Fruit fly (Drosophila melanogaster) whole organism, embryonic: ENCODE measurements around the gene STUB1.

Experiments used
- Aef1 ChIP-seq: fragments of 200-800 bp; sonication (Bioruptor generic); IDR thresholded peaks from 3 replicates; pipeline ENCODE4 v1.3.6; 2022; ENCODE audit warnings: missing biosample characterization, missing genetic modification characterization
- Antp ChIP-seq: fragments of 200-800 bp; sonication (Bioruptor generic); optimal IDR thresholded peaks from 3 replicates; lab custom pipeline; 2016; ENCODE audit warnings: missing biosample characterization, missing genetic modification characterization
- Bgb ChIP-seq: fragments of 200-800 bp; sonication (Bioruptor generic); IDR thresholded peaks from 2 replicates; pipeline ENCODE4 v1.3.6; 2022; ENCODE audit warnings: missing biosample characterization, missing genetic modification characterization; ENCODE audit not compliant: partially characterized antibody
- Bteb2 ChIP-seq: fragments of 200-800 bp; sonication (Bioruptor generic); optimal IDR thresholded peaks from 2 replicates; lab custom pipeline; 2016; ENCODE audit warnings: missing biosample characterization, missing genetic modification characterization
- C15 ChIP-seq: fragments of 200-800 bp; sonication (Bioruptor generic); IDR thresholded peaks from 3 replicates; pipeline ENCODE4 v1.3.6; 2022; ENCODE audit warnings: missing biosample characterization, missing genetic modification characterization
- CG11723 ChIP-seq: fragments of 200-800 bp; sonication (Bioruptor generic); optimal IDR thresholded peaks from 2 replicates; lab custom pipeline; 2017; ENCODE audit warnings: missing biosample characterization, mild to moderate bottlenecking, missing genetic modification characterization
- CG12942 ChIP-seq: fragments of 200-800 bp; sonication (Bioruptor generic); optimal IDR thresholded peaks from 3 replicates; lab custom pipeline; 2016; ENCODE audit warnings: missing biosample characterization, missing genetic modification characterization
- CG14441 ChIP-seq: fragments of 200-800 bp; sonication (Bioruptor generic); IDR thresholded peaks from 2 replicates; pipeline ENCODE4 v1.3.6; 2022; ENCODE audit warnings: missing biosample characterization, missing genetic modification characterization
- CG1529 ChIP-seq: fragments of 200-800 bp; sonication (Bioruptor generic); optimal IDR thresholded peaks from 3 replicates; lab custom pipeline; 2018; ENCODE audit warnings: missing biosample characterization, missing genetic modification characterization
- CG16779 ChIP-seq: fragments of 200-800 bp; sonication (Bioruptor generic); IDR thresholded peaks from 2 replicates; pipeline ENCODE4 v1.3.6; 2022; ENCODE audit warnings: missing biosample characterization, missing genetic modification characterization
- CG2199 ChIP-seq: fragments of 200-800 bp; sonication (Bioruptor generic); IDR thresholded peaks from 3 replicates; pipeline ENCODE4 v1.3.6; 2022; ENCODE audit warnings: missing biosample characterization, missing genetic modification characterization
- CG2712 ChIP-seq: fragments of 200-800 bp; optimal IDR thresholded peaks from 3 replicates; lab custom pipeline; 2019; ENCODE audit warnings: missing biosample characterization, mild to moderate bottlenecking, missing genetic modification characterization, moderate library complexity
- CG30431 ChIP-seq: fragments of 200-800 bp; sonication (Bioruptor generic); optimal IDR thresholded peaks from 2 replicates; lab custom pipeline; 2017; ENCODE audit warnings: missing biosample characterization, missing genetic modification characterization
- CG31441 ChIP-seq: fragments of 200-800 bp; sonication (Bioruptor generic); IDR thresholded peaks from 2 replicates; pipeline ENCODE4 v1.3.6; 2022; ENCODE audit warnings: missing biosample characterization, missing genetic modification characterization
- CG34376 ChIP-seq: fragments of 200-800 bp; sonication (Bioruptor generic); optimal IDR thresholded peaks from 2 replicates; lab custom pipeline; 2018; ENCODE audit warnings: missing biosample characterization, mild to moderate bottlenecking, missing genetic modification characterization
- CG4282 ChIP-seq: fragments of 200-800 bp; sonication (Bioruptor generic); optimal IDR thresholded peaks from 2 replicates; lab custom pipeline; 2016; ENCODE audit warnings: missing biosample characterization, missing genetic modification characterization
- CG4707 ChIP-seq: fragments of 200-800 bp; sonication (Bioruptor generic); optimal IDR thresholded peaks from 2 replicates; lab custom pipeline; 2018; ENCODE audit warnings: missing biosample characterization, mild to moderate bottlenecking, missing genetic modification characterization, moderate library complexity
- CG6175 ChIP-seq: fragments of 200-800 bp; sonication (Bioruptor generic); IDR thresholded peaks from 3 replicates; pipeline ENCODE4 v1.3.6; 2022; ENCODE audit warnings: missing biosample characterization, missing genetic modification characterization
- CG6272 ChIP-seq: fragments of 200-800 bp; sonication (Bioruptor generic); IDR thresholded peaks from 2 replicates; pipeline ENCODE4 v1.3.6; 2022; ENCODE audit warnings: missing biosample characterization, missing genetic modification characterization
- CG6813 ChIP-seq: fragments of 200-800 bp; sonication (Bioruptor generic); optimal IDR thresholded peaks from 2 replicates; lab custom pipeline; 2017; ENCODE audit warnings: missing biosample characterization, missing genetic modification characterization, mild to moderate bottlenecking, moderate library complexity, missing genetic modification reagents
- CG7372 ChIP-seq: fragments of 200-800 bp; sonication (Bioruptor generic); IDR thresholded peaks from 2 replicates; pipeline ENCODE4 v1.3.6; 2022; ENCODE audit warnings: missing biosample characterization, missing genetic modification characterization
- CG7928 ChIP-seq: fragments of 200-800 bp; sonication (Bioruptor generic); optimal IDR thresholded peaks from 2 replicates; lab custom pipeline; 2017; ENCODE audit warnings: missing biosample characterization, mild to moderate bottlenecking, missing genetic modification characterization
- CTCF ChIP-seq: fragments of 200-800 bp; sonication (Bioruptor generic); optimal IDR thresholded peaks from 2 replicates; lab custom pipeline; 2017; ENCODE audit warnings: missing biosample characterization, mild to moderate bottlenecking, missing genetic modification characterization, moderate library complexity
- D19B ChIP-seq: fragments of 200-800 bp; sonication (Bioruptor generic); optimal IDR thresholded peaks from 2 replicates; lab custom pipeline; 2017; ENCODE audit warnings: missing biosample characterization, mild to moderate bottlenecking, missing genetic modification characterization
- HLHmδ ChIP-seq: fragments of 200-800 bp; sonication (Bioruptor generic); optimal IDR thresholded peaks from 2 replicates; lab custom pipeline; 2018; ENCODE audit warnings: missing biosample characterization, mild to moderate bottlenecking, missing genetic modification characterization, moderate library complexity
- Hr78 ChIP-seq, 2 experiments: fragments of 200-800 bp in 1 of 2; fragments of >200 bp in 1 of 2; sonication (Bioruptor generic) in 1 of 2; optimal IDR thresholded peaks; 2 replicates each; lab custom pipeline; 2017 to 2019; ENCODE audit warnings: missing biosample characterization in 2 of 2, missing genetic modification characterization in 2 of 2, mild to moderate bottlenecking in 1 of 2, moderate library complexity in 1 of 2
- Med ChIP-seq: fragments of 200-800 bp; sonication (Bioruptor generic); peaks from one replicate; lab custom pipeline; 2016; ENCODE audit warnings: missing biosample characterization, missing genetic modification characterization, mild to moderate bottlenecking, inconsistent platforms, moderate library complexity
- Rfx ChIP-seq: fragments of 200-800 bp; sonication (Bioruptor generic); IDR thresholded peaks from 2 replicates; pipeline ENCODE4 v1.3.6; 2022; ENCODE audit warnings: missing biosample characterization, missing genetic modification characterization
- Scr ChIP-seq: fragments of 200-800 bp; sonication (Bioruptor generic); IDR thresholded peaks from 2 replicates; pipeline ENCODE4 v1.3.6; 2022; ENCODE audit warnings: missing biosample characterization, missing genetic modification characterization; ENCODE audit not compliant: partially characterized antibody
- amos ChIP-seq: fragments of 200-800 bp; sonication (Bioruptor generic); IDR thresholded peaks from 2 replicates; pipeline ENCODE4 v1.3.6; 2022; ENCODE audit warnings: missing biosample characterization, missing genetic modification characterization; ENCODE audit not compliant: partially characterized antibody
- ase ChIP-seq: fragments of 200-800 bp; sonication (Bioruptor generic); IDR thresholded peaks from 3 replicates; pipeline ENCODE4 v1.3.6; 2022; ENCODE audit warnings: missing biosample characterization, missing genetic modification characterization
- bbx ChIP-seq: fragments of 200-800 bp; sonication (Bioruptor generic); IDR thresholded peaks from 2 replicates; pipeline ENCODE4 v1.3.6; 2022; ENCODE audit warnings: missing biosample characterization, missing genetic modification characterization; ENCODE audit not compliant: partially characterized antibody
- crp ChIP-seq, 2 experiments: fragments of 200-800 bp; sonication (Bioruptor generic); optimal IDR thresholded peaks; 2 replicates in 1 of 2; 3 replicates in 1 of 2; lab custom pipeline; 2017; ENCODE audit warnings: missing biosample characterization in 2 of 2, missing genetic modification characterization in 2 of 2, mild to moderate bottlenecking in 1 of 2, moderate library complexity in 1 of 2
- eve ChIP-seq, 2 experiments: fragments of >200 bp; optimal IDR thresholded peaks; 2 replicates each; lab custom pipeline; 2017; ENCODE audit warnings: missing biosample characterization in 2 of 2, missing genetic modification characterization in 2 of 2
- exex ChIP-seq: fragments of 200-800 bp; sonication (Bioruptor generic); optimal IDR thresholded peaks from 4 replicates; lab custom pipeline; 2018; ENCODE audit warnings: missing biosample characterization, mild to moderate bottlenecking, missing genetic modification characterization, moderate library complexity
- grn ChIP-seq: fragments of 200-800 bp; sonication (Bioruptor generic); optimal IDR thresholded peaks from 3 replicates; lab custom pipeline; 2017; ENCODE audit warnings: missing biosample characterization, missing genetic modification characterization
- gt ChIP-seq: fragments of 200-800 bp; sonication (Bioruptor generic); IDR thresholded peaks from 2 replicates; pipeline ENCODE4 v1.3.6; 2022; ENCODE audit warnings: missing biosample characterization, missing genetic modification characterization
- lab ChIP-seq: fragments of 200-800 bp; sonication (Bioruptor generic); optimal IDR thresholded peaks from 3 replicates; lab custom pipeline; 2017; ENCODE audit warnings: missing biosample characterization, missing genetic modification characterization, mild to moderate bottlenecking, moderate library complexity, missing genetic modification reagents
- peb ChIP-seq: fragments of 200-800 bp; sonication (Bioruptor generic); IDR thresholded peaks from 2 replicates; pipeline ENCODE4 v1.3.6; 2022; ENCODE audit warnings: missing biosample characterization, missing genetic modification characterization
- pho ChIP-seq: fragments of 200-800 bp; sonication (Bioruptor generic); optimal IDR thresholded peaks from 2 replicates; lab custom pipeline; 2016; ENCODE audit warnings: missing biosample characterization, missing genetic modification characterization
- prd ChIP-seq, 3 experiments: fragments of >200 bp in 2 of 3; fragments of 200-800 bp in 1 of 3; sonication (Bioruptor generic) in 1 of 3; optimal IDR thresholded peaks in 2 of 3; IDR thresholded peaks in 1 of 3; 2 replicates in 2 of 3; 3 replicates in 1 of 3; pipeline versions ENCODE4 v1.3.6 to Lab custom; 2017 to 2022; ENCODE audit warnings: missing biosample characterization in 1 of 3, missing genetic modification characterization in 1 of 3
- run ChIP-seq: fragments of 200-800 bp; sonication (Bioruptor generic); optimal IDR thresholded peaks from 3 replicates; lab custom pipeline; 2018; ENCODE audit warnings: missing biosample characterization, mild to moderate bottlenecking, missing genetic modification characterization
- sd ChIP-seq: fragments of 200-800 bp; sonication (Bioruptor generic); optimal IDR thresholded peaks from 3 replicates; lab custom pipeline; 2018; ENCODE audit warnings: missing biosample characterization, mild to moderate bottlenecking, missing genetic modification characterization, moderate library complexity
- sug ChIP-seq: fragments of 200-800 bp; optimal IDR thresholded peaks from 2 replicates; lab custom pipeline; 2019; ENCODE audit warnings: missing biosample characterization, mild to moderate bottlenecking, missing genetic modification characterization, moderate library complexity
- unpg ChIP-seq: fragments of 200-800 bp; sonication (Bioruptor generic); optimal IDR thresholded peaks from 3 replicates; lab custom pipeline; 2018; ENCODE audit warnings: missing biosample characterization, mild to moderate bottlenecking, missing genetic modification characterization, moderate library complexity
- vnd ChIP-seq: fragments of 200-800 bp; sonication (Bioruptor generic); IDR thresholded peaks from 3 replicates; pipeline ENCODE4 v1.3.6; 2022; ENCODE audit warnings: missing biosample characterization, missing genetic modification characterization; ENCODE audit not compliant: partially characterized antibody
- wor ChIP-seq: fragments of 200-800 bp; sonication (Bioruptor generic); IDR thresholded peaks from 2 replicates; pipeline ENCODE4 v1.3.6; 2022; ENCODE audit warnings: missing biosample characterization, missing genetic modification characterization
- zen ChIP-seq: fragments of 200-800 bp; sonication (Bioruptor generic); optimal IDR thresholded peaks from 3 replicates; lab custom pipeline; 2018; ENCODE audit warnings: missing biosample characterization, mild to moderate bottlenecking, missing genetic modification characterization, moderate library complexity

STUB1 gene

DNA sequence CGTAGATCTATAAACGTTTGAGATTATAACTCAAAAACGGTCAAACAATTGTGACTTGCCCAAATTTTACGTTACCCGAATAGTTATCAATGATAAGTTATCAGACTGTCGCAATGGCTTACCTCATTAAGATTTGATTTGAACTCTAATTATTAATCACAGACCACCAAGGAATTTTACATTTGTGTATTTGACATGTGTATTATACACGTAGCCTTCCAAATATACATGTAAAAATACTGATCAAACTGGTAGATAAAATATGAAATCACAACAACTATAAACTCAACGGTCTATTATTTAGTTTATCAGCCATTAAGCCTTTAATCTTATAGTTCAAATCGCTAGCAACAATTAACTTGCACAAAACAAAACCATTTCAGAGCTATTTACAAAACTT is 43.9 kb upstream of the STUB1 start:
- no peak for TF ChIP-seq bbx (GFP tag; lab: Robert Waterston, UW)
- TF ChIP-seq CTCF = peak; percentile 4
- no peak for TF ChIP-seq prd (optimal IDR thresholded peaks at IDR 0.05; lab: Kevin White, UChicago)
- no peak for TF ChIP-seq prd (GFP tag; IDR thresholded peaks at IDR 0.05; lab: Robert Waterston, UW)
- peak; percentile 60 for TF ChIP-seq Bgb (GFP tag; lab: Robert Waterston, UW)
- TF ChIP-seq Antp (GFP tag; lab: Kevin White, UChicago) = no peak
- peak; percentile 69 for TF ChIP-seq grn
- no peak for TF ChIP-seq Hr78 (GFP tag; optimal IDR thresholded peaks at IDR 0.05; lab: Kevin White, UChicago)
- peak; percentile 50 for TF ChIP-seq CG34376
- TF ChIP-seq unpg (GFP tag; lab: Kevin White, UChicago) = no peak
- no peak for TF ChIP-seq CG6175 (GFP tag; lab: Robert Waterston, UW)
- TF ChIP-seq gt = no peak
- TF ChIP-seq sd (tag; lab: Kevin White, UChicago) = peak; percentile 85
- TF ChIP-seq CG14441 = no peak
- TF ChIP-seq sug (tag; lab: Kevin White, UChicago) = peak; percentile 99
- no peak for TF ChIP-seq Rfx
- TF ChIP-seq CG7928 (GFP tag; lab: Kevin White, UChicago) = no peak
- TF ChIP-seq zen (tag; lab: Kevin White, UChicago) = no peak
- no peak for TF ChIP-seq CG11723 (GFP tag; lab: Kevin White, UChicago)
- no peak for TF ChIP-seq pho (GFP tag; lab: Kevin White, UChicago)
- no peak for TF ChIP-seq lab (GFP tag; lab: Kevin White, UChicago)
- TF ChIP-seq CG7372 (GFP tag; lab: Robert Waterston, UW) = no peak
- TF ChIP-seq amos = peak; percentile 48; the same call in 1 of the 2 replicates
- no peak for TF ChIP-seq Med
- TF ChIP-seq CG4282 (GFP tag; lab: Kevin White, UChicago) = no peak
- peak; percentile 96 for TF ChIP-seq exex
- no peak for TF ChIP-seq C15 (GFP tag; lab: Robert Waterston, UW)
- no peak for TF ChIP-seq vnd
- TF ChIP-seq CG16779 = no peak

DNA sequence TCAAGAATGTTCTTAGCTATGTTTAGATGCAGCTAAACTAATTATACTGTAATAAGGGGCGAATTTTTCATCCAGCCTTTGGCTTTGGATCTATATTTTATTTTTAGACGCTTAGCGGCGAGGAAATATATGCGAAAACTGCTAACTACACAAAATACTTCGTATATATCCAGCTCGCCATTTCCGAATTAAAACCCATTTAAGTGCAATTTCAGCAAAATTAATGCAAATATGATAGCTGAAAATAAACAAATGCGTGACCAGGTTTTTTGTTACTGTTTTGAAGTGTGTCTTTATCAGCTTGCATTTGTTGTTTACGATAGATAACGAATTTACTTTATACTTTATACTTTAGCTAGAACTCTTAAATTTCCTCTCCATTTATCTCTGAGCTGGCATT is 42.3 kb upstream of the STUB1 start:
- no peak for TF ChIP-seq CG6813 (GFP tag; lab: Kevin White, UChicago)
- TF ChIP-seq eve (GFP tag; optimal IDR thresholded peaks at IDR 0.05; lab: Kevin White, UChicago) = peak in 1 of 2 experiments; percentile 13

DNA sequence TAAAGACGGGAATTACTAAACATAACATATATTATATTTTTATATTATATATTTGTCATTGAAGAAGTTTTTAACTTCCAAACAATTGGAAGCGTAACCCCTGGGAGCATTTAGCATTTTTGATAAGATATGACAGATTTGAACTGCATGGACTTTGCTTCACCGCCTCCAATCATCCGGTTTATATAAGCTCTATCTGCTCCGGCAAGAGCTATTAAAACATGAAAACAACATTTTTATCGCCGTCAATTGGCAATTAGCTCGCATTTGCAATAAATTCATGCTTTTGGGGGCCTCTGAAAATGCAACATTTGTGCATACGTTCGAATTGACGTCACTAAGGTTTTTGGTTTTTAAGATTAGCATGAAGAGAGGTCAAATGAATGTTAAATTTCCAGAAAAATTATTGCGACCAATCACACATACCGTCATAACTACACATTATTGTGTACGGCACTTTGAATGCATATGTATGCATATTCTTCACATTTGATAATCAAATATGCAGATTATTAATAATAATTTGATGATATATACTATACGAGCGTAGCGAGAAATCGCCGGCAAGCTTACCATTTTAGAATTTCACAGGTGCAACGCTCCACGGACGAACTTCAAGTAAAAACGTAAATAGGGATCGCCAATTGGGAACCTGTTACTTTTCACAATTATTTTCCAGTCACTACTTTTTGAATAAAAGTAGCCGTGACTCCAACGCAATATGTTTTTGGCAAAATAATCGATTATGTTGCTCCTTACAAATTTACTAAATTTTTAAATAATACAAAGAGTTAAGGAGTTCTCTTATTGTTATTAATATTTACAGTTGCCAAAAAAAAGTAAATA is 41.5 kb upstream of the STUB1 start, which contains the start of gene Mdh1:
Gene Mdh1 (minus strand): TSS at position 691 of the 846 bp plus-strand sequence.
- no peak for TF ChIP-seq CG4707 (GFP tag; lab: Kevin White, UChicago)
- no peak for TF ChIP-seq wor (GFP tag; lab: Robert Waterston, UW)
- TF ChIP-seq Bteb2 (GFP tag; lab: Kevin White, UChicago) = no peak
- no peak for TF ChIP-seq CG30431 (GFP tag; lab: Kevin White, UChicago)
- no peak for TF ChIP-seq Aef1 (GFP tag; lab: Robert Waterston, UW)
- TF ChIP-seq CG12942 (GFP tag; lab: Kevin White, UChicago) = no peak
- TF ChIP-seq D19B (GFP tag; lab: Kevin White, UChicago) = no peak
- TF ChIP-seq unpg (GFP tag; lab: Kevin White, UChicago) = no peak
- TF ChIP-seq CG31441 (GFP tag; lab: Robert Waterston, UW) = peak; percentile 97
- TF ChIP-seq pho (GFP tag; lab: Kevin White, UChicago) = no peak
- no peak for TF ChIP-seq CG1529 (GFP tag; lab: Kevin White, UChicago)
- TF ChIP-seq HLHmδ (GFP tag; lab: Kevin White, UChicago) = no peak
- TF ChIP-seq CG2199 = no peak
- 0 out of 2 replicates have a peak, but pooled peaks have one; percentile 35 for TF ChIP-seq Scr (GFP tag; lab: Robert Waterston, UW)
- TF ChIP-seq CG2712 (tag; lab: Kevin White, UChicago) = no peak
- no peak for TF ChIP-seq CG6272 (GFP tag; lab: Robert Waterston, UW)
- TF ChIP-seq run = no peak
- TF ChIP-seq peb (GFP tag; lab: Robert Waterston, UW) = no peak
- TF ChIP-seq ase (GFP tag; lab: Robert Waterston, UW) = no peak
- no peak for TF ChIP-seq crp (GFP tag; optimal IDR thresholded peaks at IDR 0.05; lab: Kevin White, UChicago)
